Fruit fly (Drosophila melanogaster) S2 (cell line): ENCODE data around the gene CG43391.

Experiments
- CG8478 ChIP-seq: fragments of >200 bp; optimal IDR thresholded peaks from 2 replicates; lab custom pipeline; 2018
- CTCF ChIP-seq, 2 experiments: fragments of >200 bp; optimal IDR thresholded peaks; 2 replicates each; lab custom pipeline; 2018

DNA sequence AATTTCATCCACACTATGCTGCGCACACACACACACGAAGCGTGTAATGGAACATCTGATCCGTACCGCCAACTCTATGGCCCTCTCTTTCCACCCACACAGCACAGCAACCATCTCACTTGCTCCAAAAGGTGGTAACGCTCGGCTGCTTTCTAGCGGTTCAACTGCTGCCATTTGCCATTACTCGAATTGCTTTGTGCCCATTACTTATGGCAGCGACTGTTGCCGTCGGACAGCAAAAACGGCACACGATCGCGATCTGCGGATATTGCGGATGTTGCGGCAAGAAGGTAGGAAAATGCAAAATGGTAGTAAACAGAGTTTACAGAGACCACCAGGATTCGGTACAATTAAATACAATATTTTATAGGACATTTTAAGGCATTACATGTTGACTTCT, 26.0 kb downstream of the CG43391 start:
- TF ChIP-seq CG8478 (lab: Kevin White, UChicago) (no peak), CTCF (optimal IDR thresholded peaks at IDR 0.05; lab: Kevin White, UChicago) (peak in 1 of 2 experiments; percentile 15)
